Worm (Caenorhabditis elegans) whole organism, L1 larva: Measurements from ENCODE around the gene Y32H12A.1.
A peak's percentile ranks its signal among the peaks of the same experiment; 100 is the strongest.

Experiments used
- C04F5.9 ChIP-seq: sonication (generic microtip); optimal IDR thresholded peaks from 2 replicates; lab custom pipeline; 2016; ENCODE audit warnings: missing genetic modification characterization, missing compliant biosample characterization
- C16A3.4 ChIP-seq: fragments of 150-350 bp; optimal IDR thresholded peaks from 2 replicates; lab custom pipeline; 2014; ENCODE audit warnings: missing biosample characterization, missing genetic modification characterization
- Y116A8C.19 ChIP-seq: sonication (generic microtip); optimal IDR thresholded peaks from 2 replicates; lab custom pipeline; 2016; ENCODE audit warnings: missing compliant biosample characterization, missing genetic modification characterization, borderline replicate concordance
- aha-1 ChIP-seq: fragments of 150-350 bp; optimal IDR thresholded peaks from 2 replicates; lab custom pipeline; 2014; ENCODE audit warnings: missing biosample characterization, missing genetic modification characterization
- ama-1 ChIP-seq: fragments of 150-350 bp; optimal IDR thresholded peaks from 2 replicates; lab custom pipeline; 2014
- blmp-1 ChIP-seq: fragments of 150-350 bp; optimal IDR thresholded peaks from 2 replicates; lab custom pipeline; 2014; ENCODE audit warnings: missing biosample characterization, missing genetic modification characterization
- ceh-8 ChIP-seq: fragments of 200-800 bp; sonication (Bioruptor generic); optimal IDR thresholded peaks from 2 replicates; lab custom pipeline; 2018; ENCODE audit warnings: mild to moderate bottlenecking, missing genetic modification characterization, moderate library complexity, missing compliant biosample characterization
- ceh-88 ChIP-seq: fragments of 200-800 bp; sonication (Bioruptor generic); IDR thresholded peaks from 2 replicates; pipeline ENCODE4 v1.3.6; 2022; ENCODE audit warnings: missing genetic modification characterization, missing compliant biosample characterization
- dpl-1 ChIP-seq, 3 experiments: fragments of 150-350 bp in 2 of 3; sonication (generic microtip) in 1 of 3; optimal IDR thresholded peaks; 2 replicates each; lab custom pipeline; 2014 to 2017; ENCODE audit warnings: missing biosample characterization in 3 of 3, missing genetic modification characterization in 3 of 3, missing genetic modification reagents in 3 of 3
- dsc-1 ChIP-seq: sonication (generic microtip); optimal IDR thresholded peaks from 2 replicates; lab custom pipeline; 2016; ENCODE audit warnings: mild to moderate bottlenecking, missing genetic modification characterization, missing compliant biosample characterization
- efl-1 ChIP-seq, 4 experiments: fragments of 150-350 bp; optimal IDR thresholded peaks in 3 of 4; peaks in 1 of 4; 1 replicate in 1 of 4; 2 replicates in 3 of 4; lab custom pipeline; 2014; ENCODE audit warnings: missing biosample characterization in 2 of 4, missing genetic modification characterization in 2 of 4, missing genetic modification reagents in 2 of 4
- efl-3 ChIP-seq: fragments of 200-800 bp; sonication (Bioruptor generic); optimal IDR thresholded peaks from 2 replicates; lab custom pipeline; 2018; ENCODE audit warnings: mild to moderate bottlenecking, missing genetic modification characterization, missing compliant biosample characterization
- egl-13 ChIP-seq: sonication (generic microtip); optimal IDR thresholded peaks from 2 replicates; lab custom pipeline; 2016; ENCODE audit warnings: missing genotype, missing genetic modification reagents, missing genetic modification characterization, missing compliant biosample characterization
- elt-2 ChIP-seq: sonication (generic microtip); optimal IDR thresholded peaks from 2 replicates; lab custom pipeline; 2016; ENCODE audit warnings: missing genetic modification characterization, mild to moderate bottlenecking, inconsistent platforms, missing compliant biosample characterization, missing genetic modification reagents
- elt-3 ChIP-seq, 6 experiments: fragments of 150-350 bp in 1 of 6; sonication (generic microtip); optimal IDR thresholded peaks; 2 replicates each; lab custom pipeline; 2017 to 2018; ENCODE audit warnings: missing biosample characterization in 6 of 6, missing genetic modification characterization in 6 of 6, inconsistent platforms in 1 of 6
- fkh-8 ChIP-seq: sonication (generic microtip); optimal IDR thresholded peaks from 2 replicates; lab custom pipeline; 2016; ENCODE audit warnings: mild to moderate bottlenecking, missing genetic modification characterization, missing compliant biosample characterization
- fos-1 ChIP-seq: fragments of 150-350 bp; optimal IDR thresholded peaks from 2 replicates; lab custom pipeline; 2014; ENCODE audit warnings: missing biosample characterization, missing genetic modification characterization
- grh-1 ChIP-seq: fragments of 200-800 bp; sonication (Bioruptor generic); IDR thresholded peaks from 2 replicates; pipeline ENCODE4 v1.3.6; 2022; ENCODE audit warnings: missing genetic modification reagents, missing genetic modification characterization, missing compliant biosample characterization
- hlh-17 ChIP-seq: fragments of 200-800 bp; sonication (Bioruptor generic); optimal IDR thresholded peaks from 2 replicates; lab custom pipeline; 2018; ENCODE audit warnings: missing genetic modification characterization, mild to moderate bottlenecking, missing compliant biosample characterization, moderate library complexity, borderline replicate concordance
- isw-1 ChIP-seq: fragments of 200-800 bp; sonication (Bioruptor generic); IDR thresholded peaks from 2 replicates; pipeline ENCODE4 v1.3.6; 2022; ENCODE audit warnings: missing genetic modification characterization, missing compliant biosample characterization
- jun-1 ChIP-seq: fragments of 150-350 bp; optimal IDR thresholded peaks from 2 replicates; lab custom pipeline; 2014; ENCODE audit warnings: missing biosample characterization, missing genetic modification reagents, missing genetic modification characterization
- lin-14 ChIP-seq: fragments of 200-800 bp; sonication (Bioruptor generic); optimal IDR thresholded peaks from 2 replicates; lab custom pipeline; 2018; ENCODE audit warnings: mild to moderate bottlenecking, missing genetic modification characterization, moderate library complexity, missing compliant biosample characterization
- lin-15B ChIP-seq: fragments of 150-350 bp; sonication (generic microtip); optimal IDR thresholded peaks from 3 replicates; lab custom pipeline; 2014; ENCODE audit warnings: missing biosample characterization, missing genetic modification characterization
- mdl-1 ChIP-seq, 2 experiments: fragments of 150-350 bp; optimal IDR thresholded peaks; 2 replicates each; lab custom pipeline; 2014 to 2017; ENCODE audit warnings: missing biosample characterization in 2 of 2, missing genetic modification characterization in 2 of 2, inconsistent platforms in 1 of 2
- mef-2 ChIP-seq: fragments of 150-350 bp; optimal IDR thresholded peaks from 2 replicates; lab custom pipeline; 2014; ENCODE audit warnings: missing biosample characterization, missing genetic modification characterization
- mep-1 ChIP-seq: fragments of 150-350 bp; optimal IDR thresholded peaks from 2 replicates; lab custom pipeline; 2014; ENCODE audit warnings: missing biosample characterization, missing genetic modification characterization
- nhr-71 ChIP-seq: sonication (generic microtip); optimal IDR thresholded peaks from 2 replicates; lab custom pipeline; 2016; ENCODE audit warnings: mild to moderate bottlenecking, missing genetic modification characterization, moderate library complexity, missing compliant biosample characterization
- nhr-76 ChIP-seq: sonication (generic microtip); optimal IDR thresholded peaks from 2 replicates; lab custom pipeline; 2017; ENCODE audit warnings: missing biosample characterization, missing genetic modification characterization
- nhr-84 ChIP-seq: sonication (generic microtip); optimal IDR thresholded peaks from 2 replicates; lab custom pipeline; 2017; ENCODE audit warnings: missing biosample characterization, missing genetic modification characterization
- nhr-90 ChIP-seq: sonication (generic microtip); optimal IDR thresholded peaks from 2 replicates; lab custom pipeline; 2016; ENCODE audit warnings: mild to moderate bottlenecking, missing genetic modification characterization, missing compliant biosample characterization; ENCODE audit not compliant: poor library complexity
- pax-3 ChIP-seq: fragments of 200-800 bp; sonication (Bioruptor generic); optimal IDR thresholded peaks from 2 replicates; lab custom pipeline; 2018; ENCODE audit warnings: mild to moderate bottlenecking, missing genetic modification characterization, moderate library complexity, missing compliant biosample characterization
- pqm-1 ChIP-seq: sonication (generic microtip); optimal IDR thresholded peaks from 3 replicates; lab custom pipeline; 2017; ENCODE audit warnings: missing biosample characterization, missing genetic modification characterization
- rnt-1 ChIP-seq: sonication (generic microtip); optimal IDR thresholded peaks from 2 replicates; lab custom pipeline; 2016; ENCODE audit warnings: mild to moderate bottlenecking, missing genetic modification characterization, moderate library complexity, missing compliant biosample characterization
- skn-1 ChIP-seq: fragments of 150-350 bp; optimal IDR thresholded peaks from 2 replicates; lab custom pipeline; 2014; ENCODE audit warnings: missing biosample characterization, missing genetic modification characterization
- snu-23 ChIP-seq: sonication (generic microtip); optimal IDR thresholded peaks from 2 replicates; lab custom pipeline; 2016; ENCODE audit warnings: missing genetic modification characterization, missing compliant biosample characterization
- sptf-1 ChIP-seq: fragments of 150-350 bp; optimal IDR thresholded peaks from 2 replicates; lab custom pipeline; 2014; ENCODE audit warnings: missing biosample characterization, missing genetic modification characterization
- swsn-7 ChIP-seq: sonication (generic microtip); optimal IDR thresholded peaks from 2 replicates; lab custom pipeline; 2016; ENCODE audit warnings: missing genetic modification characterization, missing compliant biosample characterization
- tlp-1 ChIP-seq: fragments of 150-350 bp; optimal IDR thresholded peaks from 2 replicates; lab custom pipeline; 2014; ENCODE audit warnings: missing biosample characterization, missing genetic modification characterization
- unc-30 ChIP-seq: sonication (generic microtip); optimal IDR thresholded peaks from 2 replicates; lab custom pipeline; 2017; ENCODE audit warnings: missing biosample characterization, missing genetic modification characterization
- unc-98 ChIP-seq: fragments of 200-800 bp; sonication (Bioruptor generic); IDR thresholded peaks from 2 replicates; pipeline ENCODE4 v1.3.6; 2022; ENCODE audit warnings: missing genetic modification characterization, missing compliant biosample characterization
- vab-15 ChIP-seq: sonication (generic microtip); optimal IDR thresholded peaks from 2 replicates; lab custom pipeline; 2017; ENCODE audit warnings: missing genotype, mild to moderate bottlenecking, missing genetic modification characterization, missing compliant biosample characterization
- xbp-1 ChIP-seq: sonication (generic microtip); optimal IDR thresholded peaks from 2 replicates; lab custom pipeline; 2016; ENCODE audit warnings: missing genetic modification characterization, missing compliant biosample characterization
- zip-4 ChIP-seq: fragments of 200-800 bp; sonication (Bioruptor generic); optimal IDR thresholded peaks from 2 replicates; lab custom pipeline; 2018; ENCODE audit warnings: mild to moderate bottlenecking, missing genetic modification characterization, moderate library complexity, missing compliant biosample characterization
- ztf-4 ChIP-seq: fragments of 150-350 bp; optimal IDR thresholded peaks from 2 replicates; lab custom pipeline; 2014; ENCODE audit warnings: missing biosample characterization, missing genetic modification characterization

Y32H12A.1 gene

ce11 chrIII:5395746-5396145 is 33.7 kb downstream of the Y32H12A.1 start:
- no peak for TF ChIP-seq zip-4 (GFP tag; lab: Kevin White, UChicago)
- TF ChIP-seq ceh-8 (GFP tag; lab: Kevin White, UChicago): no peak
- no peak for TF ChIP-seq elt-2 (tag; lab: Kevin White, UChicago)
- TF ChIP-seq mdl-1 (tag; optimal IDR thresholded peaks at IDR 0.05; lab: Kevin White, UChicago): no peak
- no peak for TF ChIP-seq tlp-1 (tag; lab: Kevin White, UChicago)
- TF ChIP-seq efl-1 (optimal IDR thresholded peaks at IDR 0.05; lab: Kevin White, UChicago): no peak
- peak in 1 of 2 experiments; percentile 62 for TF ChIP-seq efl-1 (GFP tag; optimal IDR thresholded peaks at IDR 0.05 in 1 of 2; lab: Kevin White, UChicago)
- TF ChIP-seq C04F5.9: no peak
- TF ChIP-seq, all 84 proteins: peak for 1

ce11 chrIII:5402419-5402818 is 40.4 kb downstream of the Y32H12A.1 start:
- TF ChIP-seq jun-1 (tag; lab: Kevin White, UChicago) (no peak), efl-1 (optimal IDR thresholded peaks at IDR 0.05; lab: Kevin White, UChicago) (no peak), efl-1 (GFP tag; optimal IDR thresholded peaks at IDR 0.05 in 1 of 2; lab: Kevin White, UChicago) (peak in 1 of 2 experiments; percentile 1)

ce11 chrIII:5404998-5405397 is 43.0 kb downstream of the Y32H12A.1 start:
- TF ChIP-seq egl-13 (no peak), ama-1 (no peak), mdl-1 (tag; optimal IDR thresholded peaks at IDR 0.05; lab: Kevin White, UChicago) (no peak), snu-23 (GFP tag; lab: Kevin White, UChicago) (no peak), unc-30 (tag; lab: Kevin White, UChicago) (no peak), elt-2 (tag; lab: Kevin White, UChicago) (no peak), efl-3 (GFP tag; lab: Kevin White, UChicago) (no peak), mef-2 (no peak), lin-15B (tag; lab: Kevin White, UChicago) (no peak), pax-3 (tag; lab: Kevin White, UChicago) (no peak), C04F5.9 (no peak), nhr-84 (tag; lab: Kevin White, UChicago) (no peak), sptf-1 (tag; lab: Kevin White, UChicago) (no peak), unc-98 (GFP tag; lab: Robert Waterston, UW) (no peak)

ce11 chrIII:5405628-5406084 is 43.6 kb downstream of the Y32H12A.1 start, which contains the start of the genes W03A5.2 and Y32H12A.8:
Gene W03A5.2 (plus strand): TSS chrIII:5406034.
Gene Y32H12A.8 (minus strand): TSS chrIII:5406037.
- no peak for TF ChIP-seq ama-1
- TF ChIP-seq elt-3 (tag; optimal IDR thresholded peaks at IDR 0.05; lab: Kevin White, UChicago): peak in 1 of 6 experiments; percentile 15
- peak; percentile 6; the same call in 1 of the 2 replicates for TF ChIP-seq isw-1 (GFP tag; lab: Robert Waterston, UW)
- TF ChIP-seq nhr-76 (tag; lab: Kevin White, UChicago): no peak
- peak; percentile 28 for TF ChIP-seq rnt-1 (tag; lab: Kevin White, UChicago)
- no peak for TF ChIP-seq Y116A8C.19 (tag; lab: Kevin White, UChicago)
- TF ChIP-seq xbp-1: no peak
- TF ChIP-seq ztf-4 (tag; lab: Kevin White, UChicago): no peak
- TF ChIP-seq vab-15: no peak
- no peak for TF ChIP-seq aha-1
- TF ChIP-seq C16A3.4 (tag; lab: Kevin White, UChicago): peak; percentile 31
- TF ChIP-seq ceh-88 (GFP tag; lab: Robert Waterston, UW): no peak
- TF ChIP-seq ceh-8 (GFP tag; lab: Kevin White, UChicago): no peak
- peak; percentile 55 for TF ChIP-seq lin-15B (tag; lab: Kevin White, UChicago)
- TF ChIP-seq efl-3 (GFP tag; lab: Kevin White, UChicago): no peak
- no peak for TF ChIP-seq fkh-8 (tag; lab: Kevin White, UChicago)
- no peak for TF ChIP-seq nhr-90 (tag; lab: Kevin White, UChicago)
- TF ChIP-seq sptf-1 (tag; lab: Kevin White, UChicago): no peak
- no peak for TF ChIP-seq tlp-1 (tag; lab: Kevin White, UChicago)
- TF ChIP-seq blmp-1: peak; percentile 34
- TF ChIP-seq skn-1 (tag; lab: Kevin White, UChicago): peak; percentile 28
- peak in 1 of 2 experiments; percentile 41 for TF ChIP-seq mdl-1 (tag; optimal IDR thresholded peaks at IDR 0.05; lab: Kevin White, UChicago)
- TF ChIP-seq unc-30 (tag; lab: Kevin White, UChicago): no peak
- TF ChIP-seq nhr-71: no peak
- TF ChIP-seq fos-1: no peak
- TF ChIP-seq mep-1 (tag; lab: Kevin White, UChicago): peak; percentile 11
- TF ChIP-seq dsc-1 (tag; lab: Kevin White, UChicago): no peak
- TF ChIP-seq swsn-7: no peak
- peak; percentile 76 to 88 (median 82) for TF ChIP-seq dpl-1 (GFP tag; optimal IDR thresholded peaks at IDR 0.05; lab: Kevin White, UChicago)
- no peak for TF ChIP-seq grh-1 (GFP tag; lab: Robert Waterston, UW)
- TF ChIP-seq pqm-1: no peak
- TF ChIP-seq efl-1 (optimal IDR thresholded peaks at IDR 0.05; lab: Kevin White, UChicago): peak; percentile 46 to 88
- peak; percentile 86 to 98 for TF ChIP-seq efl-1 (GFP tag; optimal IDR thresholded peaks at IDR 0.05 in 1 of 2; lab: Kevin White, UChicago)
- no peak for TF ChIP-seq lin-14 (GFP tag; lab: Kevin White, UChicago)
- TF ChIP-seq hlh-17 (GFP tag; lab: Kevin White, UChicago): no peak
